Worm (Caenorhabditis elegans) whole organism, L2 larva: ENCODE data around the gene M05D6.9.

ENCODE experiments used
- ZK546.5 ChIP-seq: sonication (generic microtip); optimal IDR thresholded peaks from 2 replicates; lab custom pipeline; 2017; ENCODE audit warnings: missing biosample characterization, missing genetic modification characterization
- aly-2 ChIP-seq: fragments of 150-350 bp; optimal IDR thresholded peaks from 2 replicates; lab custom pipeline; 2014; ENCODE audit warnings: missing biosample characterization, missing genetic modification characterization
- ama-1 ChIP-seq: fragments of 150-350 bp; optimal IDR thresholded peaks from 2 replicates; lab custom pipeline; 2018; ENCODE audit warnings: inconsistent platforms
- blmp-1 ChIP-seq: sonication (generic microtip); optimal IDR thresholded peaks from 2 replicates; lab custom pipeline; 2017; ENCODE audit warnings: missing genetic modification characterization, mild to moderate bottlenecking, missing compliant biosample characterization, antibody characterized with exemption, moderate library complexity; ENCODE audit not compliant: insufficient read depth
- ceh-82 ChIP-seq: fragments of 150-350 bp; optimal IDR thresholded peaks from 2 replicates; lab custom pipeline; 2014; ENCODE audit warnings: missing biosample characterization, missing genetic modification characterization
- dmd-4 ChIP-seq: sonication (generic microtip); optimal IDR thresholded peaks from 2 replicates; lab custom pipeline; 2017; ENCODE audit warnings: missing biosample characterization, missing genetic modification characterization
- egl-27 ChIP-seq: sonication (generic microtip); optimal IDR thresholded peaks from 3 replicates; lab custom pipeline; 2017; ENCODE audit warnings: missing biosample characterization, missing genetic modification reagents, missing genetic modification characterization
- elt-3 ChIP-seq: sonication (generic microtip); optimal IDR thresholded peaks from 2 replicates; lab custom pipeline; 2017; ENCODE audit warnings: missing biosample characterization, missing genetic modification characterization
- lin-39 ChIP-seq: fragments of 150-350 bp; optimal IDR thresholded peaks from 2 replicates; lab custom pipeline; 2014; ENCODE audit warnings: missing biosample characterization, missing genetic modification reagents, missing genetic modification characterization
- mdl-1 ChIP-seq, 2 experiments: fragments of 150-350 bp in 1 of 2; sonication (generic microtip) in 1 of 2; optimal IDR thresholded peaks; 2 replicates each; lab custom pipeline; 2017; ENCODE audit warnings: missing biosample characterization in 2 of 2, missing genetic modification characterization in 2 of 2
- nhr-237 ChIP-seq: fragments of 150-350 bp; optimal IDR thresholded peaks from 2 replicates; lab custom pipeline; 2014; ENCODE audit warnings: missing biosample characterization, missing genetic modification characterization
- sma-3 ChIP-seq: sonication (generic microtip); optimal IDR thresholded peaks from 2 replicates; lab custom pipeline; 2016; ENCODE audit warnings: missing genetic modification reagents, missing genetic modification characterization, missing compliant biosample characterization
- ztf-11 ChIP-seq: sonication (generic microtip); optimal IDR thresholded peaks from 2 replicates; lab custom pipeline; 2017; ENCODE audit warnings: missing biosample characterization, missing genetic modification characterization
- ztf-4 ChIP-seq: fragments of 150-350 bp; optimal IDR thresholded peaks from 2 replicates; lab custom pipeline; 2014; ENCODE audit warnings: missing biosample characterization, missing genetic modification characterization

DNA sequence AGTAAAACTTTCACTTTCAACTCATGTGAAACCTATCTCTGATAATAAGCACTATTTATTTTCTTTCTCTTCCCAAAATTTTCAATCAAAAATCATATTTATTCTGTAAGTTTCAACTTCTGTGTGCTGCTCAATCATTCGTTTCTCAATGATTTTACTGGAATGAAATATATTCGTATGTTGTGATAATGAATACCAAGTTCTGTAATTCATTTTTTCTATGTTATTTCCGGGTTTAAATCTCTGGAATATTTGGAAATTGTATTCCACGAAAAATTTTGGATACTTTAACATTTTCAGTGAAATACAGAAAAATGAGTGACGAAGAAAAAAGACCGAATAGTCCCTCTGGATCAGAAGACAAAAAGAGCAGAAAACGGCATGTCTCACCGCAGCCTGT is 26.3 kb upstream of the M05D6.9 start, which contains the start of gene M05D6.2:
- TF ChIP-seq nhr-237 (no peak), elt-3 (tag; lab: Kevin White, UChicago) (no peak), ztf-4 (tag; lab: Kevin White, UChicago) (no peak), ama-1 (lab: Kevin White, UChicago) (no peak), ceh-82 (tag; lab: Kevin White, UChicago) (no peak), ZK546.5 (tag; lab: Kevin White, UChicago) (no peak), ztf-11 (no peak), lin-39 (tag; lab: Kevin White, UChicago) (no peak), mdl-1 (tag; optimal IDR thresholded peaks at IDR 0.05; lab: Kevin White, UChicago) (no peak), blmp-1 (tag; lab: Kevin White, UChicago) (no peak), dmd-4 (no peak), egl-27 (tag; lab: Kevin White, UChicago) (no peak), aly-2 (no peak), sma-3 (no peak)
